Worm (Caenorhabditis elegans) whole organism, young adult: ENCODE data around the gene F48C5.2.

Experiments used
- C06A6.2 ChIP-seq: fragments of 200-800 bp; sonication (Bioruptor generic); conservative IDR thresholded peaks from 2 replicates; pipeline ENCODE4 v1.3.6; 2022; ENCODE audit warnings: missing genetic modification characterization, missing compliant biosample characterization
- F22D6.2 ChIP-seq: sonication (generic microtip); optimal IDR thresholded peaks from 2 replicates; lab custom pipeline; 2016; ENCODE audit warnings: mild to moderate bottlenecking, missing genetic modification characterization, missing compliant biosample characterization
- F33H1.4 ChIP-seq: fragments of 200-800 bp; sonication (Bioruptor generic); IDR thresholded peaks from 2 replicates; pipeline ENCODE4 v1.3.6; 2022; ENCODE audit warnings: missing genetic modification reagents, missing genetic modification characterization, missing compliant biosample characterization
- Y53F4B.3 ChIP-seq: fragments of 200-800 bp; sonication (Bioruptor generic); IDR thresholded peaks from 2 replicates; pipeline ENCODE4 v1.3.6; 2022; ENCODE audit warnings: missing genetic modification reagents, missing genetic modification characterization, missing compliant biosample characterization
- Y53G8AR.9 ChIP-seq: fragments of 200-800 bp; sonication (Bioruptor generic); conservative IDR thresholded peaks from 2 replicates; pipeline ENCODE4 v1.3.6; 2022; ENCODE audit warnings: missing genetic modification reagents, missing genetic modification characterization, missing compliant biosample characterization
- Y79H2A.3 ChIP-seq: fragments of 200-800 bp; sonication (Bioruptor generic); conservative IDR thresholded peaks from 2 replicates; pipeline ENCODE4 v1.3.6; 2022; ENCODE audit warnings: missing genetic modification reagents, missing genetic modification characterization, missing compliant biosample characterization
- ama-1 ChIP-seq, 3 experiments: fragments of 150-350 bp in 1 of 3; sonication (generic microtip) in 2 of 3; optimal IDR thresholded peaks; 2 replicates each; lab custom pipeline; 2014 to 2018; ENCODE audit warnings: missing biosample characterization in 2 of 3, missing genetic modification characterization in 2 of 3, missing genetic modification reagents in 2 of 3
- aptf-2 ChIP-seq: fragments of 200-800 bp; sonication (Bioruptor generic); conservative IDR thresholded peaks from 2 replicates; pipeline ENCODE4 v1.3.6; 2022; ENCODE audit warnings: missing genetic modification reagents, missing genetic modification characterization, missing compliant biosample characterization
- atf-7 ChIP-seq: sonication (generic microtip); optimal IDR thresholded peaks from 2 replicates; lab custom pipeline; 2017; ENCODE audit warnings: mild to moderate bottlenecking, missing genetic modification characterization, missing compliant biosample characterization
- attf-3 ChIP-seq: fragments of 200-800 bp; sonication (Bioruptor generic); conservative IDR thresholded peaks from 2 replicates; pipeline ENCODE4 v1.3.6; 2022; ENCODE audit warnings: missing genetic modification reagents, missing genetic modification characterization, missing compliant biosample characterization
- cebp-1 ChIP-seq, 2 experiments: fragments of 200-800 bp in 1 of 2; sonication (Bioruptor generic) in 1 of 2; sonication (generic microtip) in 1 of 2; IDR thresholded peaks in 1 of 2; optimal IDR thresholded peaks in 1 of 2; 2 replicates each; pipeline versions ENCODE4 v1.3.6 to Lab custom; 2017 to 2022; ENCODE audit warnings: missing compliant biosample characterization in 2 of 2, missing genetic modification characterization in 2 of 2, mild to moderate bottlenecking in 1 of 2, missing genetic modification reagents in 1 of 2, moderate library complexity in 1 of 2
- ceh-27 ChIP-seq: fragments of 200-800 bp; sonication (Bioruptor generic); optimal IDR thresholded peaks from 2 replicates; lab custom pipeline; 2018; ENCODE audit warnings: mild to moderate bottlenecking, missing genetic modification characterization, moderate library complexity, missing compliant biosample characterization
- egrh-3 ChIP-seq: fragments of 200-800 bp; sonication (Bioruptor generic); IDR thresholded peaks from 2 replicates; pipeline ENCODE4 v1.3.6; 2022; ENCODE audit warnings: missing genetic modification reagents, missing genetic modification characterization, missing compliant biosample characterization
- hmg-1.2 ChIP-seq: fragments of 200-800 bp; sonication (Bioruptor generic); IDR thresholded peaks from 2 replicates; pipeline ENCODE4 v1.3.6; 2022; ENCODE audit warnings: missing genetic modification reagents, missing genetic modification characterization, missing compliant biosample characterization
- lin-35 ChIP-seq, 3 experiments: fragments of 150-350 bp in 2 of 3; sonication (generic microtip) in 1 of 3; optimal IDR thresholded peaks; 2 replicates each; lab custom pipeline; 2014 to 2018; ENCODE audit warnings: missing biosample characterization in 3 of 3, missing genetic modification characterization in 3 of 3, missing genetic modification reagents in 3 of 3
- lin-40 ChIP-seq: sonication (generic microtip); optimal IDR thresholded peaks from 2 replicates; lab custom pipeline; 2016; ENCODE audit warnings: missing genetic modification characterization, mild to moderate bottlenecking, missing compliant biosample characterization, missing genotype, missing genetic modification reagents
- madf-8 ChIP-seq: fragments of 200-800 bp; sonication (Bioruptor generic); conservative IDR thresholded peaks from 2 replicates; pipeline ENCODE4 v1.3.6; 2022; ENCODE audit warnings: missing genetic modification reagents, missing genetic modification characterization, missing compliant biosample characterization
- mes-4 ChIP-seq: sonication (generic microtip); optimal IDR thresholded peaks from 2 replicates; lab custom pipeline; 2016; ENCODE audit warnings: missing genotype, missing genetic modification characterization, missing compliant biosample characterization
- mxl-1 ChIP-seq: sonication (generic microtip); optimal IDR thresholded peaks from 2 replicates; lab custom pipeline; 2016; ENCODE audit warnings: missing genetic modification characterization, missing compliant biosample characterization
- nhr-80 ChIP-seq: sonication (generic microtip); optimal IDR thresholded peaks from 2 replicates; lab custom pipeline; 2016; ENCODE audit warnings: missing genetic modification characterization, missing compliant biosample characterization
- rcor-1 ChIP-seq: fragments of 200-800 bp; sonication (Bioruptor generic); IDR thresholded peaks from 2 replicates; pipeline ENCODE4 v1.3.6; 2022; ENCODE audit warnings: missing genetic modification reagents, missing genetic modification characterization, missing compliant biosample characterization
- rpc-1 ChIP-seq, 2 experiments: fragments of 150-350 bp in 1 of 2; sonication (generic microtip) in 1 of 2; optimal IDR thresholded peaks; 2 replicates each; lab custom pipeline; 2014 to 2018; ENCODE audit warnings: missing biosample characterization in 1 of 2, missing genetic modification characterization in 1 of 2, missing genetic modification reagents in 1 of 2, missing genotype in 1 of 2
- snpc-1.3 ChIP-seq: sonication (generic microtip); optimal IDR thresholded peaks from 2 replicates; lab custom pipeline; 2017; ENCODE audit warnings: missing genetic modification characterization, mild to moderate bottlenecking, missing compliant biosample characterization, antibody characterized with exemption, moderate library complexity, missing genotype, missing genetic modification reagents; ENCODE audit not compliant: insufficient read depth
- snpc-4 ChIP-seq, 5 experiments: fragments of 150-350 bp in 1 of 5; sonication (generic microtip) in 4 of 5; optimal IDR thresholded peaks; 2 replicates each; lab custom pipeline; 2014 to 2018; ENCODE audit warnings: missing genetic modification characterization in 5 of 5, missing biosample characterization in 3 of 5, antibody characterized with exemption in 2 of 5, mild to moderate bottlenecking in 2 of 5, missing compliant biosample characterization in 2 of 5, missing genotype in 2 of 5, moderate library complexity in 2 of 5, missing genetic modification reagents in 1 of 5
- unc-130 ChIP-seq: sonication (generic microtip); optimal IDR thresholded peaks from 2 replicates; lab custom pipeline; 2016; ENCODE audit warnings: missing genetic modification reagents, missing genetic modification characterization, missing compliant biosample characterization
- unc-62 ChIP-seq: fragments of 150-350 bp; optimal IDR thresholded peaks from 2 replicates; lab custom pipeline; 2014; ENCODE audit warnings: missing biosample characterization, missing genetic modification reagents, missing genetic modification characterization
- zfh-2 ChIP-seq: fragments of 200-800 bp; sonication (Bioruptor generic); conservative IDR thresholded peaks from 2 replicates; pipeline ENCODE4 v1.3.6; 2022; ENCODE audit warnings: missing genetic modification reagents, missing genetic modification characterization, missing compliant biosample characterization
- ztf-25 ChIP-seq: fragments of 200-800 bp; sonication (Bioruptor generic); IDR thresholded peaks from 2 replicates; pipeline ENCODE4 v1.3.6; 2022; ENCODE audit warnings: missing genetic modification reagents, missing genetic modification characterization, missing compliant biosample characterization
- ztf-26 ChIP-seq: sonication (generic microtip); optimal IDR thresholded peaks from 2 replicates; lab custom pipeline; 2017; ENCODE audit warnings: missing genetic modification characterization, missing compliant biosample characterization

Gene F48C5.2

ce11 chrX:11480990-11481824, 27.1 kb upstream of the F48C5.2 start (continued):
- peak; percentile 40 for TF ChIP-seq unc-62 (GFP tag; lab: Kevin White, UChicago)
- peak; percentile 48 for TF ChIP-seq ama-1 (optimal IDR thresholded peaks at IDR 0.05; lab: Kevin White, UChicago)
- no peak for TF ChIP-seq ama-1 (GFP tag; optimal IDR thresholded peaks at IDR 0.05; lab: Kevin White, UChicago)
- TF ChIP-seq snpc-1.3 (tag; lab: Kevin White, UChicago): no peak
- no peak for TF ChIP-seq rpc-1 (optimal IDR thresholded peaks at IDR 0.05; lab: Kevin White, UChicago)
- no peak for TF ChIP-seq rpc-1 (tag; optimal IDR thresholded peaks at IDR 0.05; lab: Kevin White, UChicago)
- TF ChIP-seq lin-35 (GFP tag; optimal IDR thresholded peaks at IDR 0.05; lab: Kevin White, UChicago): no peak
- TF ChIP-seq ztf-26: no peak
- peak; percentile 3 for TF ChIP-seq atf-7 (tag; lab: Kevin White, UChicago)

- TF ChIP-seq C06A6.2 (GFP tag; lab: Robert Waterston, UW) (no peak), nhr-80 (tag; lab: Kevin White, UChicago) (peak; percentile 13), hmg-1.2 (GFP tag; lab: Robert Waterston, UW) (peak; percentile 14; the same call in 1 of the 2 replicates), egrh-3 (GFP tag; lab: Robert Waterston, UW) (no peak)
- TF ChIP-seq, all 124 proteins: peak for 2
Observed at ce11 chrX:11480032-11480431, 25.9 kb upstream of the F48C5.2 start.

- TF ChIP-seq mes-4 (tag; lab: Kevin White, UChicago) (no peak), mxl-1 (no peak), unc-62 (GFP tag; lab: Kevin White, UChicago) (no peak), Y79H2A.3 (GFP tag; lab: Robert Waterston, UW) (no peak), zfh-2 (no peak)
Observed at ce11 chrX:11479321-11479863, 25.3 kb upstream of the F48C5.2 start.

- TF ChIP-seq Y53F4B.3 (GFP tag; lab: Robert Waterston, UW): no peak
- TF ChIP-seq ztf-25 (GFP tag; lab: Robert Waterston, UW): no peak
- peak; percentile 64 for TF ChIP-seq ceh-27 (GFP tag; lab: Kevin White, UChicago)
- no peak for TF ChIP-seq Y53G8AR.9
- 0 out of 2 replicates have a peak, but pooled peaks have one; percentile 17 for TF ChIP-seq madf-8 (GFP tag; lab: Robert Waterston, UW)
- TF ChIP-seq F33H1.4: 0 out of 2 replicates have a peak, but pooled peaks have one; percentile 14
- TF ChIP-seq F22D6.2 (tag; lab: Kevin White, UChicago): no peak
- TF ChIP-seq rcor-1: no peak
- TF ChIP-seq lin-35 (GFP tag; optimal IDR thresholded peaks at IDR 0.05; lab: Kevin White, UChicago): no peak
- TF ChIP-seq attf-3 (GFP tag; lab: Robert Waterston, UW): 0 out of 2 replicates have a peak, but pooled peaks have one; percentile 17
- no peak for TF ChIP-seq cebp-1 (GFP tag; IDR thresholded peaks at IDR 0.05; lab: Robert Waterston, UW)
- peak; percentile 0 for TF ChIP-seq cebp-1 (tag; optimal IDR thresholded peaks at IDR 0.05; lab: Kevin White, UChicago)
- TF ChIP-seq aptf-2 (GFP tag; lab: Robert Waterston, UW): no peak
- TF ChIP-seq lin-40 (tag; lab: Kevin White, UChicago): no peak
- TF ChIP-seq snpc-4 (GFP tag; optimal IDR thresholded peaks at IDR 0.05; lab: Kevin White, UChicago): no peak
- TF ChIP-seq snpc-4 (tag; optimal IDR thresholded peaks at IDR 0.05; lab: Kevin White, UChicago): no peak
- TF ChIP-seq unc-130 (GFP tag; lab: Kevin White, UChicago): no peak
Observed at ce11 chrX:11478758-11479157, 24.6 kb upstream of the F48C5.2 start.
